Worm (Caenorhabditis elegans) whole organism, late embryonic: ENCODE data around the gene C55C3.8.

Experiments
- ama-1 ChIP-seq: fragments of 150-350 bp; optimal IDR thresholded peaks from 2 replicates; lab custom pipeline; 2014
- dve-1 ChIP-seq: sonication (generic microtip); optimal IDR thresholded peaks from 2 replicates; lab custom pipeline; 2017; ENCODE audit warnings: antibody characterized with exemption, mild to moderate bottlenecking, missing genetic modification characterization, missing compliant biosample characterization
- mec-3 ChIP-seq: sonication (generic microtip); optimal IDR thresholded peaks from 2 replicates; lab custom pipeline; 2016; ENCODE audit warnings: borderline replicate concordance, missing genetic modification characterization, missing compliant biosample characterization
- syd-9 ChIP-seq: sonication (generic microtip); optimal IDR thresholded peaks from 2 replicates; lab custom pipeline; 2016; ENCODE audit warnings: mild to moderate bottlenecking, missing genetic modification characterization, moderate library complexity, missing compliant biosample characterization
- ttx-3 ChIP-seq: sonication (generic microtip); optimal IDR thresholded peaks from 2 replicates; lab custom pipeline; 2016; ENCODE audit warnings: missing genetic modification reagents, missing genetic modification characterization, missing compliant biosample characterization

- TF ChIP-seq dve-1 (no peak), mec-3 (tag; lab: Kevin White, UChicago) (no peak), syd-9 (tag; lab: Kevin White, UChicago) (no peak), ttx-3 (tag; lab: Kevin White, UChicago) (no peak), ama-1 (lab: Kevin White, UChicago) (no peak)
These were observed 8.1 kb upstream of the C55C3.8 start, which contains the start of the genes C55C3.7 and C55C3.6 for ce11 chrIV:5682547-5683234.
